Worm (Caenorhabditis elegans): ENCODE measurements around the gene T05H10.1.
A peak's percentile ranks its signal among the peaks of the same experiment; 100 is the strongest.

T05H10.1 gene

DNA sequence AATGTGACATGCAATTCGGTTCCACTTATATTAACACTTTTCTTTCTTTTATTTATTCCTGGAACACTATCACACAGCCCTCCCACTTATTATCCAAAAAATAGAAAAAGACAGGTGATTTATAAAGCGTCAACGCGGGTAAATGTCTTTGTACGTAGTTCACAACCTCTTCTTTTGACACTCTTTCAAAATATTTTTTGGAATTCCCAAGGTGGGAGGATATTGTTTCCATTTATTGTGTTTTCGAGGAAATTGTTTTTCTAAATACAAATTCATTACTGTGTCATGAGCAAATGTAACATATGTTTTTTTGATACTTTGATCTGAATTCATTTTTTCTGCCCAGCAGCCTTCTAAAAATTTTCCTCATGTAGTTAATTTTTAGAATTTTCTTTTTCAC is 15.5 kb downstream of the T05H10.1 start:
- no peak for TF ChIP-seq cey-2 (tag; optimal IDR thresholded peaks at IDR 0.05; ENCODE audit: borderline replicate concordance, insufficient read depth)
- TF ChIP-seq dmd-9 (GFP tag; IDR thresholded peaks at IDR 0.05): no peak
- TF ChIP-seq dmd-6 (GFP tag; IDR thresholded peaks at IDR 0.05): no peak
- no peak for TF ChIP-seq mxl-2 (GFP tag; conservative IDR thresholded peaks at IDR 0.05)
- TF ChIP-seq Y5F2A.4 (GFP tag; optimal IDR thresholded peaks at IDR 0.05): no peak
- no peak for TF ChIP-seq ceh-32 (tag; optimal IDR thresholded peaks at IDR 0.05; ENCODE audit: poor library complexity)
- TF ChIP-seq mep-1 (tag; optimal IDR thresholded peaks at IDR 0.05): no peak
- no peak for TF ChIP-seq F10B5.3 (tag; optimal IDR thresholded peaks at IDR 0.05)
- no peak for TF ChIP-seq duxl-1 (tag; optimal IDR thresholded peaks at IDR 0.05; ENCODE audit: poor library complexity)
- TF ChIP-seq R02D3.7 (tag; optimal IDR thresholded peaks at IDR 0.05): no peak

DNA sequence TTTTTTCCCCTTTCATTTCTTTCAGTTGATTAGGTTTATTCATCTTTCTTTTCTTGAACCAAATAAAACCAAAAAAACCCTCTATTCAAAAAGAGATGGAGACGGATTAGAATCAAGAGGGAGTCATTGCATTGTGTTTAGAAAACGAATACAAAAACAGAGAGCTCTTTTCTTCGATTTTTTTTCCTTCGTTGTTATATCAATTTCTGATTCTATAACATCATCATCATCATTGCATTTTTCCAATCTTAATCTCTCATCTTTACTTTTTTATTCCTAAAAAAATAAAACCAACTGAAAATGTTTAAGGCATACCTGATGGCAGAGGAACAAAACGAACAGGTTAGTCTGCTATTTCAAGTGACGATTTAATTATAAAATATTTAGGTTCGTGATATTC is 16.4 kb downstream of the T05H10.1 start, which contains the start of gene T05H10.8:
T05H10.8 (plus strand) TSS at position 301 of the 400 bp plus-strand sequence.
- TF ChIP-seq lin-39 (tag; optimal IDR thresholded peaks at IDR 0.05) (no peak), tag-97 (GFP tag; IDR thresholded peaks at IDR 0.05) (no peak), zip-2 (tag; optimal IDR thresholded peaks at IDR 0.05) (no peak), Y5F2A.4 (GFP tag; optimal IDR thresholded peaks at IDR 0.05) (no peak), ceh-28 (tag; optimal IDR thresholded peaks at IDR 0.05) (no peak), set-16 (GFP tag; IDR thresholded peaks at IDR 0.05) (no peak), hif-1 (tag; optimal IDR thresholded peaks at IDR 0.05) (no peak), lin-13 (GFP tag; optimal IDR thresholded peaks at IDR 0.05) (no peak), ama-1 (optimal IDR thresholded peaks at IDR 0.05) (no peak), dpl-1 (GFP tag; optimal IDR thresholded peaks at IDR 0.05) (no peak)

DNA sequence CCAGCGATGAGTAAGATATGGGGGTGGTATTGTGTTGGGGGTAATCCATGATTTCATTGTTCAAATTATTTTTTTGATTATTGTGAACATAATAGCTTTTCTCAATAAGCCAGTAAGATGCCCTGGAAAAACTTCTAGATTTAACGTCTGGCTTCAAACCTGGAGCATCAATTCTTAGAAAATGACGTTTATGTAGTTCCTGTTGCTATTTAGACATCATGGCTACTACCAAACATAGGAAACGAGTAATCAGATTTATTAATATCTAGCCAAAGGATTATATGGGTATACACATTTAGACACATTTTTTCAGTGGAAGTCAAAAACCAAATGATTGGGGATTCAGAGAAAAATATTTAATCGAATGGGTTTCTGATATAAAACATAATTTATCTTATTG is 17.1 kb downstream of the T05H10.1 start:
- peak; percentile 9 for TF ChIP-seq nhr-11 (tag; optimal IDR thresholded peaks at IDR 0.05)
- no peak for TF ChIP-seq aha-1 (tag)

DNA sequence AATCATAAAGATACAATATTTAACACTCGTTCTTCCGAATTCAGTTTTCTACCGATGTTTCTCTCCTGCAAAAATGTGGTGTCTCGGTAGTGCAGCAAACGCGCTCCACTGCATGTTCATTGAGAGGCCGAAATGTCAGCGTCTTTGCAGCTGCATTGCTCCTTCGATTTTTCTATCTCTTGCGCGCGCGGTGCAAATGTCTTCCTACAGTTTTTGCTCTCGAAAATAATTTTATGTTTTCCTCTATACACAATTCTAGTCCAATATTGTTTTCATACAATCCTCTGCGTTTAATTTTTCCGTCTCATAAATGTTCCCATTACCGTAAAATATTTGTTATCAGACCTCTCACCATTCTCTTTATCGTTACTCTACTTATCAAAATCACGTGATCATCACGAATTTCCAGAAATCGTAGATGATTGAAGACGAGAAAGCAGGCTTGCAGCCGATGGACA is 20.0 kb downstream of the T05H10.1 start, which contains the start of gene ufd-2:
ufd-2 (plus strand) TSS at position 408 of the 458 bp plus-strand sequence.
- TF ChIP-seq ceh-32 (tag; optimal IDR thresholded peaks at IDR 0.05; ENCODE audit: poor library complexity) (no peak), ceh-62 (tag; optimal IDR thresholded peaks at IDR 0.05) (no peak), skn-1 (tag; optimal IDR thresholded peaks at IDR 0.05) (no peak), mdt-29 (GFP tag; IDR thresholded peaks at IDR 0.05) (no peak), pha-4 (GFP tag; IDR thresholded peaks at IDR 0.05) (peak; percentile 50; the same call in 1 of the 2 replicates), pha-4 (tag; optimal IDR thresholded peaks at IDR 0.05) (peak; percentile 57), nhr-6 (tag; optimal IDR thresholded peaks at IDR 0.05) (peak; percentile 26), unc-62 (GFP tag; optimal IDR thresholded peaks at IDR 0.05 in 1 of 2) (peak in 1 of 2 experiments; percentile 85), unc-62 (tag; optimal IDR thresholded peaks at IDR 0.05) (no peak), pqm-1 (tag; optimal IDR thresholded peaks at IDR 0.05) (peak; percentile 45), daf-12 (tag; optimal IDR thresholded peaks at IDR 0.05) (no peak), ztf-11 (tag; optimal IDR thresholded peaks at IDR 0.05) (no peak), tra-1 (GFP tag; IDR thresholded peaks at IDR 0.05) (no peak), ZK546.5 (tag; optimal IDR thresholded peaks at IDR 0.05) (no peak), snpc-1.2 (GFP tag; IDR thresholded peaks at IDR 0.05) (no peak), Y105C5A.15 (GFP tag; IDR thresholded peaks at IDR 0.05) (no peak), madf-5 (GFP tag; IDR thresholded peaks at IDR 0.05) (no peak), daf-8 (GFP tag; IDR thresholded peaks at IDR 0.05) (no peak), dmd-9 (GFP tag; IDR thresholded peaks at IDR 0.05) (no peak), lin-15B (tag; optimal IDR thresholded peaks at IDR 0.05) (no peak), egl-43 (GFP tag; IDR thresholded peaks at IDR 0.05) (no peak), fkh-10 (GFP tag; optimal IDR thresholded peaks at IDR 0.05) (peak; percentile 10), D1046.2 (GFP tag; IDR thresholded peaks at IDR 0.05) (no peak), daf-16 (GFP tag; optimal IDR thresholded peaks at IDR 0.05) (no peak), daf-16 (tag; optimal IDR thresholded peaks at IDR 0.05) (peak; percentile 64), F37D6.2 (tag; optimal IDR thresholded peaks at IDR 0.05) (peak; percentile 23), nhr-76 (tag; optimal IDR thresholded peaks at IDR 0.05) (no peak), madf-9 (GFP tag; conservative IDR thresholded peaks at IDR 0.05) (peak; percentile 44; the same call in 1 of the 2 replicates), attf-4 (tag; optimal IDR thresholded peaks at IDR 0.05) (no peak), egl-27 (tag; optimal IDR thresholded peaks at IDR 0.05) (no peak), lin-13 (GFP tag; optimal IDR thresholded peaks at IDR 0.05) (peak; percentile 80)
